Worm (Caenorhabditis elegans) whole organism, L4 larva: ENCODE data around the gene ZK1067.4.

Experiments
- F10B5.3 ChIP-seq: sonication (generic microtip); optimal IDR thresholded peaks from 2 replicates; lab custom pipeline; 2016; ENCODE audit warnings: mild to moderate bottlenecking, missing genetic modification characterization, missing compliant biosample characterization
- F49E8.2 ChIP-seq: sonication (generic microtip); optimal IDR thresholded peaks from 2 replicates; lab custom pipeline; 2016; ENCODE audit warnings: missing compliant biosample characterization, mild to moderate bottlenecking, missing genetic modification characterization, borderline replicate concordance
- R02D3.7 ChIP-seq: fragments of 150-350 bp; sonication (generic microtip); optimal IDR thresholded peaks from 3 replicates; lab custom pipeline; 2014; ENCODE audit warnings: missing biosample characterization, missing genetic modification characterization
- Y5F2A.4 ChIP-seq: fragments of 200-800 bp; sonication (Bioruptor generic); optimal IDR thresholded peaks from 2 replicates; lab custom pipeline; 2018; ENCODE audit warnings: mild to moderate bottlenecking, missing genetic modification characterization, missing compliant biosample characterization
- Y75B8A.6 ChIP-seq: fragments of 200-800 bp; sonication (Bioruptor generic); IDR thresholded peaks from 2 replicates; pipeline ENCODE4 v1.3.6; 2022; ENCODE audit warnings: missing genetic modification reagents, missing genetic modification characterization, missing compliant biosample characterization
- aha-1 ChIP-seq: fragments of 150-350 bp; peaks from one replicate; lab custom pipeline; 2014; ENCODE audit warnings: missing biosample characterization, missing genetic modification characterization
- ama-1 ChIP-seq: fragments of 150-350 bp; optimal IDR thresholded peaks from 2 replicates; lab custom pipeline; 2014; ENCODE audit warnings: inconsistent platforms, mixed read lengths
- ceh-20 ChIP-seq: fragments of 200-800 bp; sonication (Bioruptor generic); IDR thresholded peaks from 2 replicates; pipeline ENCODE4 v1.3.6; 2022; ENCODE audit warnings: missing genetic modification reagents, missing genetic modification characterization, missing compliant biosample characterization
- ceh-32 ChIP-seq: sonication (generic microtip); optimal IDR thresholded peaks from 2 replicates; lab custom pipeline; 2016; ENCODE audit warnings: mild to moderate bottlenecking, missing genetic modification characterization, missing compliant biosample characterization; ENCODE audit not compliant: poor library complexity
- ces-1 ChIP-seq: fragments of 150-350 bp; sonication (generic microtip); optimal IDR thresholded peaks from 4 replicates; lab custom pipeline; 2014; ENCODE audit warnings: missing biosample characterization, missing genetic modification reagents, missing genetic modification characterization
- cey-2 ChIP-seq: sonication (generic microtip); optimal IDR thresholded peaks from 3 replicates; lab custom pipeline; 2017; ENCODE audit warnings: missing genetic modification characterization, mild to moderate bottlenecking, missing compliant biosample characterization, antibody characterized with exemption, borderline replicate concordance; ENCODE audit not compliant: insufficient read depth
- daf-12 ChIP-seq: fragments of 150-350 bp; optimal IDR thresholded peaks from 2 replicates; lab custom pipeline; 2014; ENCODE audit warnings: missing biosample characterization, missing genetic modification reagents, missing genetic modification characterization
- daf-16 ChIP-seq, 3 experiments: sonication (generic microtip); optimal IDR thresholded peaks; 2 replicates each; lab custom pipeline; 2016 to 2017; ENCODE audit warnings: missing genetic modification characterization in 3 of 3, missing genetic modification reagents in 3 of 3, mild to moderate bottlenecking in 2 of 3, missing compliant biosample characterization in 2 of 3, missing biosample characterization in 1 of 3, moderate library complexity in 1 of 3
- dmd-6 ChIP-seq: fragments of 200-800 bp; sonication (Bioruptor generic); IDR thresholded peaks from 2 replicates; pipeline ENCODE4 v1.3.6; 2022; ENCODE audit warnings: missing genetic modification reagents, missing genetic modification characterization, missing compliant biosample characterization
- dmd-8 ChIP-seq: fragments of 200-800 bp; sonication (Bioruptor generic); IDR thresholded peaks from 2 replicates; pipeline ENCODE4 v1.3.6; 2022; ENCODE audit warnings: missing genetic modification characterization, missing compliant biosample characterization
- dve-1 ChIP-seq: sonication (generic microtip); optimal IDR thresholded peaks from 2 replicates; lab custom pipeline; 2017; ENCODE audit warnings: antibody characterized with exemption, mild to moderate bottlenecking, missing genetic modification characterization, missing compliant biosample characterization; ENCODE audit not compliant: insufficient read depth
- gei-8 ChIP-seq: fragments of 200-800 bp; sonication (Bioruptor generic); optimal IDR thresholded peaks from 2 replicates; lab custom pipeline; 2018; ENCODE audit warnings: mild to moderate bottlenecking, missing genetic modification characterization, missing compliant biosample characterization
- hif-1 ChIP-seq, 2 experiments: sonication (generic microtip); optimal IDR thresholded peaks; 2 replicates each; lab custom pipeline; 2016 to 2017; ENCODE audit warnings: missing compliant biosample characterization in 2 of 2, missing genetic modification characterization in 2 of 2, missing genetic modification reagents in 2 of 2, missing genotype in 2 of 2, mild to moderate bottlenecking in 1 of 2
- hlh-11 ChIP-seq: fragments of 200-800 bp; sonication (Bioruptor generic); optimal IDR thresholded peaks from 2 replicates; lab custom pipeline; 2018; ENCODE audit warnings: mild to moderate bottlenecking, missing genetic modification characterization, missing compliant biosample characterization
- hlh-30 ChIP-seq: sonication (generic microtip); optimal IDR thresholded peaks from 2 replicates; lab custom pipeline; 2017; ENCODE audit warnings: antibody characterized with exemption, mild to moderate bottlenecking, missing genetic modification characterization, missing compliant biosample characterization; ENCODE audit not compliant: insufficient read depth
- lin-1 ChIP-seq: fragments of 200-800 bp; sonication (Bioruptor generic); IDR thresholded peaks from 2 replicates; pipeline ENCODE4 v1.3.6; 2022; ENCODE audit warnings: missing genetic modification reagents, missing genetic modification characterization, missing compliant biosample characterization
- lin-13 ChIP-seq: fragments of 150-350 bp; optimal IDR thresholded peaks from 2 replicates; lab custom pipeline; 2014; ENCODE audit warnings: missing biosample characterization, missing genetic modification reagents, missing genetic modification characterization
- lin-38 ChIP-seq: fragments of 200-800 bp; sonication (Bioruptor generic); IDR thresholded peaks from 2 replicates; pipeline ENCODE4 v1.3.6; 2022; ENCODE audit warnings: missing genetic modification reagents, missing genetic modification characterization, missing compliant biosample characterization
- mdt-29 ChIP-seq: fragments of 200-800 bp; sonication (Bioruptor generic); IDR thresholded peaks from 2 replicates; pipeline ENCODE4 v1.3.6; 2022; ENCODE audit warnings: missing genetic modification reagents, missing genetic modification characterization, missing compliant biosample characterization
- mxl-2 ChIP-seq: fragments of 200-800 bp; sonication (Bioruptor generic); conservative IDR thresholded peaks from 2 replicates; pipeline ENCODE4 v1.3.6; 2022; ENCODE audit warnings: missing genetic modification reagents, missing genetic modification characterization, missing compliant biosample characterization
- mxl-3 ChIP-seq: fragments of 200-800 bp; sonication (Bioruptor generic); optimal IDR thresholded peaks from 2 replicates; lab custom pipeline; 2018; ENCODE audit warnings: mild to moderate bottlenecking, missing genetic modification characterization, missing compliant biosample characterization
- nhr-11 ChIP-seq: fragments of 150-350 bp; optimal IDR thresholded peaks from 2 replicates; lab custom pipeline; 2014; ENCODE audit warnings: missing biosample characterization, missing genetic modification characterization
- nhr-25 ChIP-seq: sonication (generic microtip); optimal IDR thresholded peaks from 2 replicates; lab custom pipeline; 2017; ENCODE audit warnings: missing genetic modification characterization, mild to moderate bottlenecking, missing compliant biosample characterization, antibody characterized with exemption, moderate library complexity, borderline replicate concordance; ENCODE audit not compliant: insufficient read depth
- nhr-42 ChIP-seq: fragments of 200-800 bp; sonication (Bioruptor generic); IDR thresholded peaks from 2 replicates; pipeline ENCODE4 v1.3.6; 2022; ENCODE audit warnings: missing genetic modification characterization, missing compliant biosample characterization
- nhr-48 ChIP-seq: sonication (generic microtip); optimal IDR thresholded peaks from 2 replicates; lab custom pipeline; 2016; ENCODE audit warnings: mild to moderate bottlenecking, missing genetic modification characterization, missing compliant biosample characterization
- php-3 ChIP-seq: fragments of 200-800 bp; sonication (Bioruptor generic); IDR thresholded peaks from 2 replicates; pipeline ENCODE4 v1.3.6; 2022; ENCODE audit warnings: missing genetic modification reagents, missing genetic modification characterization, missing compliant biosample characterization
- pqm-1 ChIP-seq: sonication (generic microtip); optimal IDR thresholded peaks from 2 replicates; lab custom pipeline; 2017; ENCODE audit warnings: missing biosample characterization, missing genetic modification characterization
- set-16 ChIP-seq: fragments of 200-800 bp; sonication (Bioruptor generic); IDR thresholded peaks from 2 replicates; pipeline ENCODE4 v1.3.6; 2022; ENCODE audit warnings: missing genetic modification reagents, missing genetic modification characterization, missing compliant biosample characterization
- skn-1 ChIP-seq: fragments of 150-350 bp; optimal IDR thresholded peaks from 2 replicates; lab custom pipeline; 2014; ENCODE audit warnings: missing biosample characterization, missing genetic modification characterization
- spr-3 ChIP-seq: fragments of 200-800 bp; sonication (Bioruptor generic); optimal IDR thresholded peaks from 2 replicates; lab custom pipeline; 2018; ENCODE audit warnings: mild to moderate bottlenecking, missing genetic modification characterization, missing compliant biosample characterization
- tag-97 ChIP-seq: fragments of 200-800 bp; sonication (Bioruptor generic); IDR thresholded peaks from 2 replicates; pipeline ENCODE4 v1.3.6; 2022; ENCODE audit warnings: missing genetic modification characterization, missing compliant biosample characterization
- tra-1 ChIP-seq: fragments of 200-800 bp; sonication (Bioruptor generic); IDR thresholded peaks from 2 replicates; pipeline ENCODE4 v1.3.6; 2022; ENCODE audit warnings: missing genetic modification reagents, missing genetic modification characterization, missing compliant biosample characterization
- unc-39 ChIP-seq: sonication (generic microtip); optimal IDR thresholded peaks from 2 replicates; lab custom pipeline; 2017; ENCODE audit warnings: missing biosample characterization, missing genetic modification characterization
- unc-62 ChIP-seq, 3 experiments: fragments of 150-350 bp in 1 of 3; sonication (generic microtip); optimal IDR thresholded peaks in 2 of 3; peaks in 1 of 3; 1 replicate in 1 of 3; 2 replicates in 2 of 3; lab custom pipeline; 2014 to 2017; ENCODE audit warnings: missing biosample characterization in 3 of 3, missing genetic modification characterization in 3 of 3, missing genetic modification reagents in 3 of 3, missing genotype in 1 of 3
- ztf-7 ChIP-seq: fragments of 150-350 bp; optimal IDR thresholded peaks from 2 replicates; lab custom pipeline; 2014; ENCODE audit warnings: missing biosample characterization, missing genetic modification characterization

Gene ZK1067.4

DNA sequence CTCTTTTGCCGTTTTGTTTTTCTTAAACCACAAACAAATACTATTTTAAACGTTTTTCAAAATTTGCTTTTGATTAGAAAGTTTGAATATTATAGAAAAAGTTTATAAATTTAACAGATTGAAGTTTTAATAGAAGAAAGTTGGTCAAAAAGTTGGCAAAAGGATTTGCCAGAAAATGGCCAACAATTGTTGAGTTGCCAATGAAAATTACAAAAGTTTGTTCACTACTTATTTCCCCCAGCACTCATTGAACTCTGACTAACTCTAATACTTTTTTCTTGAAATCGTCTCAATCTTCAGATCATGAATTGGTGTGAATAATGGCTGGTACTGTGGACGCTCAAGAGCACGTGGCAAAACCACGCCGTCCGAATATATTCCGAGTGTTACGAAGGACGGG, at the start of gene ZK1067.4:
Gene ZK1067.4 (plus strand): TSS at position 301 of the 400 bp plus-strand sequence.
- TF ChIP-seq aha-1 (tag; lab: Kevin White, UChicago) (no peak), unc-62 (GFP tag; optimal IDR thresholded peaks at IDR 0.05 in 1 of 2; lab: Kevin White, UChicago) (peak in 1 of 2 experiments; percentile 50), unc-62 (tag; optimal IDR thresholded peaks at IDR 0.05; lab: Kevin White, UChicago) (no peak)

DNA sequence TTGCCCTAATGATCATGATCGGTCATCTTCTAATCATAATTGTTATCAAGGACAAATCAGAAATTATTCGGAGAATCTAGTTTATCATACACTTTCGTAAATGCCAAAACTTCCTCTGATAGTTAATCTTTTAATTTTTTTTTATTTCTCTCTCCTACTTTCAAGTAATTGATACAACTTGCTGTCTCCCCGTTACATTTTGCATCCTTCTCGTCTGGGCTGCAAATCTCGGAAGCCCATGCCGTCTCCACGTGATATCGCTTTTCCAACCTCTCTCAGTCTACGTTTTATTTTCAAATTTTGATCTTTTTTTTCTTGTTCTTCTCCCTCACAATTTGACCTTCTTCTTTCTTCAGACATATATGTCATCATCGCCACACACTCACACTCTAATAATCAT, 49.2 kb upstream of the ZK1067.4 start, which contains the start of gene rhy-1:
Gene rhy-1 (plus strand): TSS at position 357 of the 400 bp plus-strand sequence.
- TF ChIP-seq Y75B8A.6 (no peak), lin-13 (GFP tag; lab: Kevin White, UChicago) (no peak), nhr-48 (tag; lab: Kevin White, UChicago) (peak; percentile 15), aha-1 (tag; lab: Kevin White, UChicago) (peak; percentile 84), dmd-6 (GFP tag; lab: Robert Waterston, UW) (peak; percentile 42)

DNA sequence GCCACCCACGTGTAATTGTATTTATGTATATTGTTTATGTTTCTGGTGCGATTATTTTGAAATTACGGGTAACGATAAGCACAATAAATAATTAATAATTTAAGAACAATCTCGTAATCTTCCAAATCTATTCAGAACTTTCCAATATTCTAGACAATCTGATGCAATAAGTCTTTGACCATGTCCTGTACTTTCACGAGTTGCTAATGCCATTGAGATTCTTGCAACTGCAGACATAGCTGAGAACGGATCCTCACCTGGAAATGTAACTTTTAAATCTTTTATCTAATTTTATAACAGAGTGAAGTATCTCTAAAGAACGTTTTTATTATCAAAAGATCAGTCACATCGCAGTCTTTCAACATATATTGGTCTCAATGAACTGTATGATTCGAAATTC, 46.8 kb upstream of the ZK1067.4 start:
- TF ChIP-seq set-16 (GFP tag; lab: Robert Waterston, UW) (no peak), lin-38 (GFP tag; lab: Robert Waterston, UW) (0 out of 2 replicates have a peak, but pooled peaks have one; percentile 8), spr-3 (no peak), php-3 (GFP tag; lab: Robert Waterston, UW) (no peak), nhr-42 (GFP tag; lab: Robert Waterston, UW) (no peak), R02D3.7 (tag; lab: Kevin White, UChicago) (no peak), ces-1 (GFP tag; lab: Kevin White, UChicago) (no peak), F10B5.3 (tag; lab: Kevin White, UChicago) (no peak), hif-1 (tag; optimal IDR thresholded peaks at IDR 0.05; lab: Kevin White, UChicago) (peak in 1 of 2 experiments; percentile 38), F49E8.2 (tag; lab: Kevin White, UChicago) (no peak)
- TF ChIP-seq, all 104 proteins: peak for 2

DNA sequence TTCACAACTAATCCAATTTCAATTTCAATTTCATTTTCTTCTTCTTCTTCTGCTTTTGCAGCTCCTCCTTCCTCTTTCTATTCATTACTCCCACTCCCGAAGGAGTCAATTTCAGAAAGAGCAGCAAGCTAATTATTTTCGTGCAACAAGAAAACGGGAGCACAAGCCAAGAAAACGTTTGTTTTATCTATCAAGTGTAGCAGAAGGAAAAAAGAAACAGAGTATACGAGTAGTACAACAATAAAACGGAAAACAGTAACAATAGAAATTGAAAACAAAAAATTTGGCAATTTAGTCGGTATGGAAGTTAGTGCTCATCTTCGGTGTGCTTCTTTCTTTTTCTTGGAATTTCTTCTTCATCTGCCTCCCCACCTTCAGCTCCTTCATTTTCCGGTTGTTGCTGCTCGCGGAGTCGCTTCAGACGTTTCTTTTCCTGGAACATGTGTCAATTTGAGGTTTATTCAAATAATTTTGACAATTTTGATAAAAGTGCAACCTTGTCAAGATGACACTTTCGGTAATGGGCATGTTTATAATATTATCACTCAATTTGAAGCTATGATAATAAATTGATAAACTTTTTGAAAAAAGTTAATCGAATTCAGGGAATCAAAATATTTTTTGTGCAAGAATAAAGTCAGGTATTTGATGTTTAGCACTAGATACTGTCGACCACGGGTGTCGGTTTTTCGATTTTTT, 44.3 kb upstream of the ZK1067.4 start, which contains the start of gene W07A12.8:
Gene W07A12.8 (minus strand): TSS at position 51 of the 699 bp plus-strand sequence.
- TF ChIP-seq mxl-3 (GFP tag; lab: Kevin White, UChicago) (no peak), Y5F2A.4 (GFP tag; lab: Kevin White, UChicago) (no peak), mdt-29 (GFP tag; lab: Robert Waterston, UW) (no peak), nhr-25 (tag; lab: Kevin White, UChicago) (no peak), lin-1 (GFP tag; lab: Robert Waterston, UW) (peak; percentile 52; the same call in 1 of the 2 replicates), lin-38 (GFP tag; lab: Robert Waterston, UW) (no peak), nhr-11 (no peak), pqm-1 (peak; percentile 55), nhr-48 (tag; lab: Kevin White, UChicago) (peak; percentile 34), ama-1 (lab: Kevin White, UChicago) (no peak), ceh-32 (tag; lab: Kevin White, UChicago) (no peak), unc-62 (GFP tag; optimal IDR thresholded peaks at IDR 0.05 in 1 of 2; lab: Kevin White, UChicago) (no peak), unc-62 (tag; optimal IDR thresholded peaks at IDR 0.05; lab: Kevin White, UChicago) (no peak), ceh-20 (GFP tag; lab: Robert Waterston, UW) (no peak), dmd-6 (GFP tag; lab: Robert Waterston, UW) (peak; percentile 91; the same call in 1 of the 2 replicates), dve-1 (tag; lab: Kevin White, UChicago) (peak; percentile 12), gei-8 (GFP tag; lab: Kevin White, UChicago) (no peak), hlh-30 (tag; lab: Kevin White, UChicago) (no peak), set-16 (GFP tag; lab: Robert Waterston, UW) (no peak), hif-1 (tag; optimal IDR thresholded peaks at IDR 0.05; lab: Kevin White, UChicago) (no peak), skn-1 (tag; lab: Kevin White, UChicago) (no peak), ztf-7 (tag; lab: Kevin White, UChicago) (no peak), F10B5.3 (tag; lab: Kevin White, UChicago) (no peak), cey-2 (tag; lab: Kevin White, UChicago) (no peak), daf-12 (tag; lab: Kevin White, UChicago) (no peak), tra-1 (GFP tag; lab: Robert Waterston, UW) (0 out of 2 replicates have a peak, but pooled peaks have one; percentile 60), hlh-11 (tag; lab: Kevin White, UChicago) (peak; percentile 32), daf-16 (GFP tag; optimal IDR thresholded peaks at IDR 0.05; lab: Kevin White, UChicago) (no peak), daf-16 (tag; optimal IDR thresholded peaks at IDR 0.05; lab: Kevin White, UChicago) (peak; percentile 66), unc-39 (tag; lab: Kevin White, UChicago) (no peak), tag-97 (GFP tag; lab: Robert Waterston, UW) (no peak), mxl-2 (no peak), dmd-8 (GFP tag; lab: Robert Waterston, UW) (no peak)
